Worm (Caenorhabditis elegans): Measurements from ENCODE around the gene osta-3.

- TF ChIP-seq pha-4 (GFP tag; IDR thresholded peaks at IDR 0.05): no peak
- no peak for TF ChIP-seq pha-4 (tag; optimal IDR thresholded peaks at IDR 0.05)
- no peak for TF ChIP-seq ces-1 (GFP tag; optimal IDR thresholded peaks at IDR 0.05)
- TF ChIP-seq lin-15B (tag; optimal IDR thresholded peaks at IDR 0.05): no peak
- no peak for TF ChIP-seq daf-12 (tag; optimal IDR thresholded peaks at IDR 0.05)
- no peak for TF ChIP-seq ama-1 (optimal IDR thresholded peaks at IDR 0.05)
- no peak for TF ChIP-seq skn-1 (tag; optimal IDR thresholded peaks at IDR 0.05)
- no peak for TF ChIP-seq lin-13 (GFP tag; optimal IDR thresholded peaks at IDR 0.05)
- TF ChIP-seq pqm-1 (tag; optimal IDR thresholded peaks at IDR 0.05): no peak
Measured at ce11 chrII:14856922-14857321, 44.6 kb downstream of the osta-3 start, which contains the start of gene rbm-28.
